Worm (Caenorhabditis elegans) whole organism, L1 larva: Measurements from ENCODE around the gene ttll-11.

Source experiments
- C16A3.4 ChIP-seq: fragments of 150-350 bp; optimal IDR thresholded peaks from 2 replicates; lab custom pipeline; 2014; ENCODE audit warnings: missing biosample characterization, missing genetic modification characterization
- F16B12.6 ChIP-seq: fragments of 150-350 bp; optimal IDR thresholded peaks from 2 replicates; lab custom pipeline; 2014; ENCODE audit warnings: missing biosample characterization, missing genetic modification characterization
- aha-1 ChIP-seq: fragments of 150-350 bp; optimal IDR thresholded peaks from 2 replicates; lab custom pipeline; 2014; ENCODE audit warnings: missing biosample characterization, missing genetic modification characterization
- blmp-1 ChIP-seq: fragments of 150-350 bp; optimal IDR thresholded peaks from 2 replicates; lab custom pipeline; 2014; ENCODE audit warnings: missing biosample characterization, missing genetic modification characterization
- ceh-82 ChIP-seq, 3 experiments: fragments of 150-350 bp in 1 of 3; sonication (generic microtip) in 2 of 3; optimal IDR thresholded peaks; 2 replicates each; lab custom pipeline; 2014 to 2017; ENCODE audit warnings: missing biosample characterization in 3 of 3, missing genetic modification characterization in 3 of 3
- ceh-90 ChIP-seq: sonication (generic microtip); optimal IDR thresholded peaks from 2 replicates; lab custom pipeline; 2016; ENCODE audit warnings: missing genetic modification characterization, missing compliant biosample characterization
- dpl-1 ChIP-seq, 3 experiments: fragments of 150-350 bp in 2 of 3; sonication (generic microtip) in 1 of 3; optimal IDR thresholded peaks; 2 replicates each; lab custom pipeline; 2014 to 2017; ENCODE audit warnings: missing biosample characterization in 3 of 3, missing genetic modification characterization in 3 of 3, missing genetic modification reagents in 3 of 3
- efl-1 ChIP-seq, 4 experiments: fragments of 150-350 bp; optimal IDR thresholded peaks in 3 of 4; peaks in 1 of 4; 1 replicate in 1 of 4; 2 replicates in 3 of 4; lab custom pipeline; 2014; ENCODE audit warnings: missing biosample characterization in 2 of 4, missing genetic modification characterization in 2 of 4, missing genetic modification reagents in 2 of 4
- egl-13 ChIP-seq: sonication (generic microtip); optimal IDR thresholded peaks from 2 replicates; lab custom pipeline; 2016; ENCODE audit warnings: missing genotype, missing genetic modification reagents, missing genetic modification characterization, missing compliant biosample characterization
- elt-3 ChIP-seq, 6 experiments: fragments of 150-350 bp in 1 of 6; sonication (generic microtip); optimal IDR thresholded peaks; 2 replicates each; lab custom pipeline; 2017 to 2018; ENCODE audit warnings: missing biosample characterization in 6 of 6, missing genetic modification characterization in 6 of 6, inconsistent platforms in 1 of 6
- fkh-10 ChIP-seq: sonication (generic microtip); optimal IDR thresholded peaks from 2 replicates; lab custom pipeline; 2017; ENCODE audit warnings: missing biosample characterization, missing genetic modification reagents, missing genetic modification characterization
- fkh-4 ChIP-seq: sonication (generic microtip); optimal IDR thresholded peaks from 2 replicates; lab custom pipeline; 2016; ENCODE audit warnings: missing compliant biosample characterization, missing genetic modification characterization, borderline replicate concordance
- hlh-17 ChIP-seq: fragments of 200-800 bp; sonication (Bioruptor generic); optimal IDR thresholded peaks from 2 replicates; lab custom pipeline; 2018; ENCODE audit warnings: missing genetic modification characterization, mild to moderate bottlenecking, missing compliant biosample characterization, moderate library complexity, borderline replicate concordance
- lin-14 ChIP-seq: fragments of 200-800 bp; sonication (Bioruptor generic); optimal IDR thresholded peaks from 2 replicates; lab custom pipeline; 2018; ENCODE audit warnings: mild to moderate bottlenecking, missing genetic modification characterization, moderate library complexity, missing compliant biosample characterization
- lin-35 ChIP-seq, 2 experiments: fragments of 150-350 bp; optimal IDR thresholded peaks; 2 replicates each; lab custom pipeline; 2014; ENCODE audit warnings: missing biosample characterization in 2 of 2, missing genetic modification characterization in 2 of 2, missing genetic modification reagents in 2 of 2
- lir-3 ChIP-seq: sonication (generic microtip); optimal IDR thresholded peaks from 2 replicates; lab custom pipeline; 2016; ENCODE audit warnings: mild to moderate bottlenecking, missing genetic modification characterization, moderate library complexity, missing compliant biosample characterization; ENCODE audit not compliant: poor library complexity
- lsy-2 ChIP-seq, 2 experiments: fragments of 150-350 bp; optimal IDR thresholded peaks; 2 replicates each; lab custom pipeline; 2014; ENCODE audit warnings: missing biosample characterization in 2 of 2, missing genetic modification characterization in 2 of 2
- mab-9 ChIP-seq: fragments of 200-800 bp; sonication (Bioruptor generic); IDR thresholded peaks from 2 replicates; pipeline ENCODE4 v1.3.6; 2022; ENCODE audit warnings: missing genetic modification reagents, missing genetic modification characterization, missing compliant biosample characterization
- mep-1 ChIP-seq: fragments of 150-350 bp; optimal IDR thresholded peaks from 2 replicates; lab custom pipeline; 2014; ENCODE audit warnings: missing biosample characterization, missing genetic modification characterization
- nhr-11 ChIP-seq: fragments of 150-350 bp; optimal IDR thresholded peaks from 2 replicates; lab custom pipeline; 2014; ENCODE audit warnings: missing biosample characterization, missing genetic modification characterization
- nhr-12 ChIP-seq: sonication (generic microtip); optimal IDR thresholded peaks from 2 replicates; lab custom pipeline; 2017; ENCODE audit warnings: missing biosample characterization, missing genetic modification characterization
- nhr-20 ChIP-seq: sonication (generic microtip); optimal IDR thresholded peaks from 2 replicates; lab custom pipeline; 2016; ENCODE audit warnings: mild to moderate bottlenecking, missing genetic modification characterization, missing compliant biosample characterization
- nhr-47 ChIP-seq: sonication (generic microtip); optimal IDR thresholded peaks from 2 replicates; lab custom pipeline; 2016; ENCODE audit warnings: mild to moderate bottlenecking, missing genetic modification characterization, moderate library complexity, missing compliant biosample characterization
- nhr-71 ChIP-seq: sonication (generic microtip); optimal IDR thresholded peaks from 2 replicates; lab custom pipeline; 2016; ENCODE audit warnings: mild to moderate bottlenecking, missing genetic modification characterization, moderate library complexity, missing compliant biosample characterization
- nhr-85 ChIP-seq: sonication (generic microtip); peaks from one replicate; lab custom pipeline; 2016; ENCODE audit warnings: missing genetic modification characterization, inconsistent platforms, missing compliant biosample characterization
- skn-1 ChIP-seq: fragments of 150-350 bp; optimal IDR thresholded peaks from 2 replicates; lab custom pipeline; 2014; ENCODE audit warnings: missing biosample characterization, missing genetic modification characterization
- snu-23 ChIP-seq: sonication (generic microtip); optimal IDR thresholded peaks from 2 replicates; lab custom pipeline; 2016; ENCODE audit warnings: missing genetic modification characterization, missing compliant biosample characterization
- swsn-7 ChIP-seq: sonication (generic microtip); optimal IDR thresholded peaks from 2 replicates; lab custom pipeline; 2016; ENCODE audit warnings: missing genetic modification characterization, missing compliant biosample characterization
- tbx-2 ChIP-seq: sonication (generic microtip); optimal IDR thresholded peaks from 2 replicates; lab custom pipeline; 2016; ENCODE audit warnings: missing genetic modification characterization, missing compliant biosample characterization
- unc-30 ChIP-seq: sonication (generic microtip); optimal IDR thresholded peaks from 2 replicates; lab custom pipeline; 2017; ENCODE audit warnings: missing biosample characterization, missing genetic modification characterization
- unc-62 ChIP-seq: fragments of 150-350 bp; optimal IDR thresholded peaks from 2 replicates; lab custom pipeline; 2014; ENCODE audit warnings: missing biosample characterization, missing genetic modification reagents, missing genetic modification characterization
- vab-15 ChIP-seq: sonication (generic microtip); optimal IDR thresholded peaks from 2 replicates; lab custom pipeline; 2017; ENCODE audit warnings: missing genotype, mild to moderate bottlenecking, missing genetic modification characterization, missing compliant biosample characterization
- xbp-1 ChIP-seq: sonication (generic microtip); optimal IDR thresholded peaks from 2 replicates; lab custom pipeline; 2016; ENCODE audit warnings: missing genetic modification characterization, missing compliant biosample characterization
- zag-1 ChIP-seq: fragments of 150-350 bp; optimal IDR thresholded peaks from 2 replicates; lab custom pipeline; 2014; ENCODE audit warnings: missing biosample characterization, missing genetic modification characterization
- zip-4 ChIP-seq: fragments of 200-800 bp; sonication (Bioruptor generic); optimal IDR thresholded peaks from 2 replicates; lab custom pipeline; 2018; ENCODE audit warnings: mild to moderate bottlenecking, missing genetic modification characterization, moderate library complexity, missing compliant biosample characterization
- ztf-11 ChIP-seq, 2 experiments: sonication (generic microtip); optimal IDR thresholded peaks; 2 replicates each; lab custom pipeline; 2016 to 2017; ENCODE audit warnings: missing genetic modification characterization in 2 of 2, missing biosample characterization in 1 of 2, missing compliant biosample characterization in 1 of 2
- ztf-4 ChIP-seq: fragments of 150-350 bp; optimal IDR thresholded peaks from 2 replicates; lab custom pipeline; 2014; ENCODE audit warnings: missing biosample characterization, missing genetic modification characterization

The ttll-11 gene

DNA sequence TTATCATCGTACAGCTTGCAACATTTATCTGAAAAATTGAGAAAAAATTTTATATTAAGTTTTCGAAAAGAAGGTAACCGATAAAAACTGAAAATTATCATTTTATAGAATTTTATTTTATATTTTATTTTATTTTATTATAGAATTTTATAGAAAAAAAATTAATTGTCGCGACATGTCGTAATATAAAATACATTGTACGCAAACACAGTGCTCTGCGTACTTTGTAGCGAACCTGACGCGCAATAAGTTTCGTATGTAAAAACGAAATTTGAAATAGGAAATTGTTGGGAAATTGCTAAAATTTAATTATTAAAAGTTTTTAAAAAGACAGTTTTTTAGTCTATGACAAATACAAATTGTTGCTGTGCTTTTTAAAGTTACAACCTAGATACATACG lies 6.0 kb upstream of the ttll-11 start, which contains the start of the genes hst-1 and ints-6:
TSS of gene hst-1 (minus strand) at position 28 of the 400 bp plus-strand sequence.
TSS of gene ints-6 (plus strand) at position 260 of the 400 bp plus-strand sequence.
- TF ChIP-seq mep-1, result peak; percentile 51
- peak; percentile 4 for TF ChIP-seq blmp-1 (tag; lab: Kevin White, UChicago)
- TF ChIP-seq egl-13 (tag; lab: Kevin White, UChicago), result no peak
- peak; percentile 38 for TF ChIP-seq nhr-71 (tag; lab: Kevin White, UChicago)
- TF ChIP-seq fkh-4 (tag; lab: Kevin White, UChicago), result no peak
- TF ChIP-seq tbx-2, result no peak
- TF ChIP-seq lsy-2 (tag; optimal IDR thresholded peaks at IDR 0.05; lab: Kevin White, UChicago), result peak; percentile 40 to 56
- TF ChIP-seq snu-23 (GFP tag; lab: Kevin White, UChicago), result peak; percentile 46
- peak; percentile 32 for TF ChIP-seq nhr-47 (tag; lab: Kevin White, UChicago)
- no peak for TF ChIP-seq ceh-82 (tag; optimal IDR thresholded peaks at IDR 0.05; lab: Kevin White, UChicago)
- TF ChIP-seq ceh-90 (tag; lab: Kevin White, UChicago), result no peak
- peak; percentile 41 for TF ChIP-seq skn-1 (tag; lab: Kevin White, UChicago)
- TF ChIP-seq xbp-1 (tag; lab: Kevin White, UChicago), result peak; percentile 28
- peak; percentile 14 to 35 for TF ChIP-seq efl-1 (optimal IDR thresholded peaks at IDR 0.05; lab: Kevin White, UChicago)
- TF ChIP-seq efl-1 (GFP tag; optimal IDR thresholded peaks at IDR 0.05 in 1 of 2; lab: Kevin White, UChicago), result peak; percentile 40 to 88
- TF ChIP-seq dpl-1 (GFP tag; optimal IDR thresholded peaks at IDR 0.05; lab: Kevin White, UChicago), result peak in 2 of 3 experiments; percentile 27 to 56
- peak; percentile 76 for TF ChIP-seq F16B12.6 (tag; lab: Kevin White, UChicago)
- no peak for TF ChIP-seq nhr-85 (tag; lab: Kevin White, UChicago)
- no peak for TF ChIP-seq zip-4
- no peak for TF ChIP-seq nhr-11 (tag; lab: Kevin White, UChicago)
- TF ChIP-seq hlh-17 (GFP tag; lab: Kevin White, UChicago), result no peak
- peak; percentile 21 for TF ChIP-seq nhr-20
- peak; percentile 16 for TF ChIP-seq C16A3.4 (tag; lab: Kevin White, UChicago)
- TF ChIP-seq lin-35 (GFP tag; optimal IDR thresholded peaks at IDR 0.05; lab: Kevin White, UChicago), result peak in 1 of 2 experiments; percentile 29
- no peak for TF ChIP-seq aha-1
- TF ChIP-seq lin-14 (GFP tag; lab: Kevin White, UChicago), result no peak
- peak; percentile 9 for TF ChIP-seq swsn-7 (tag; lab: Kevin White, UChicago)

- no peak for TF ChIP-seq lir-3 (tag; lab: Kevin White, UChicago)
Measured at ce11 chrIV:8705504-8705903, 8.0 kb downstream of the ttll-11 start, which contains the start of gene H23L24.4. TSS of gene H23L24.4 (minus strand) at chrIV:8705604.

DNA sequence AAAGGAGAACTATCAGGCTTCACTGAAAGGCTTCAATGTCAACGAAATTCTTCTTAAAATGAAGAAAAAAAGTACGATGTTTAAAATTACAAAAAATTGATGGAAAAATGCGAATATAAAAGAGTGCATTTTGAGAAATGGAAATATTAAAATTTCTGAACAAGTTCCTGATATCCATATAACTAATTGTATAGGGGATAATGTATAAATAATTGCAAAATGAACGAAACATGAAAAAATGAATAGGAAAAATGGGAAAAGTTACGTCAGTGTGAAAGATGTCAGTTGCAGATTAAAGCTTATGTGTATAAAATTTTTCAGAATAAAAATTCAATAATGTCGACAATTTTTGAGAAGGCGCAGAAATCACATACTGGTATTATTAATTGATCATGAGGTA lies 10.5 kb downstream of the ttll-11 start:
- no peak for TF ChIP-seq mab-9
- TF ChIP-seq unc-62 (GFP tag; lab: Kevin White, UChicago), result no peak
- no peak for TF ChIP-seq fkh-10 (GFP tag; lab: Kevin White, UChicago)
- TF ChIP-seq nhr-12, result no peak
- TF ChIP-seq skn-1 (tag; lab: Kevin White, UChicago), result no peak
- no peak for TF ChIP-seq zag-1 (tag; lab: Kevin White, UChicago)
- TF ChIP-seq ztf-11 (tag; optimal IDR thresholded peaks at IDR 0.05; lab: Kevin White, UChicago), result no peak
- no peak for TF ChIP-seq elt-3 (tag; optimal IDR thresholded peaks at IDR 0.05; lab: Kevin White, UChicago)
- no peak for TF ChIP-seq unc-30 (tag; lab: Kevin White, UChicago)
- no peak for TF ChIP-seq ztf-4 (tag; lab: Kevin White, UChicago)
- TF ChIP-seq vab-15 (tag; lab: Kevin White, UChicago), result no peak
